Fruit fly (Drosophila melanogaster) Kc167 (cell line): ENCODE measurements around the gene Ykt6.

Experiments used
- Myc ChIP-seq: fragments of >200 bp; optimal IDR thresholded peaks from 2 replicates; lab custom pipeline; 2017; ENCODE audit warnings: missing external identifiers
- h ChIP-seq: fragments of >200 bp; optimal IDR thresholded peaks from 3 replicates; lab custom pipeline; 2018; ENCODE audit warnings: missing external identifiers
- insv ChIP-seq: fragments of >200 bp; optimal IDR thresholded peaks from 3 replicates; lab custom pipeline; 2018; ENCODE audit warnings: missing external identifiers
- psq ChIP-seq: fragments of >200 bp; optimal IDR thresholded peaks from 2 replicates; lab custom pipeline; 2017; ENCODE audit warnings: missing external identifiers

DNA sequence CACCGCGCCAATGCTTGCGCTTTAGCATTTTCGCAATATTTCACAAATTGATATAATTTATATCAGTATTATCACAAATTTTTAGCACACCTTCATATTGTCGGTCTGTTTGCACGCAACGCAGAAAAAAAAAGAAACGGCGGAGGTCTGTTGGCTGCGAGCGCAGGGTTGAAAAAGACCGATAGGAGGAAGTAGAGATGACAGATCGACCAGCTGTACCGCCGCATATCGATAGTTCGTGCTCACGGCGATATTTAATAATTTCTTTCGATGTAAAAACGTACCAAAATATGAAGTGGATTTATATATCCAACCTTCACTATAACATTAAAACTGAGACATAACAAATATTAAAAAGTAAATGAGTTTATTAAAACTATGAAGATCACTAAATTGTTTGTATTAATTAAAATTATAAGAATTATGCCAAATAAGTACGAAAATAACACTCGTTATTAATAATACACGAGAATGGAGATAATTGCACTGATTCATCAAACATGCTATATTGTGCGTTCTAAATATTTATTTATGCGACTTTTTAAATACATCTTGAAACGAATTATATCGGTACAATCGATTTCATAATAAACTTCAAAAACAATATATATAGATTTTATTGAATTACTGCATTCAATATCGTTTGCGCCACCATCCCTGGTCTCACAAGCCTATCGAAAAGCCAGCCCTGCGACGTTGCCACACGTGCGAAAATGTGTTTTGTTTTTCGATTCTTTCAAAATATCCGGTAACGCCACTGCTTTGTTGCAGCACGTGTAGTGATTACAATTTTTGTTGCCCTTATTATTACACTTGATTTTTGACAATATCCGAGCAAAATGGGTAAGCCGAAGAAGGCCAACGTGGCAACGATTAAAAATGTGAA, 18.8 kb upstream of the Ykt6 start, which contains the start of the genes RpS6 and bys:
- TF ChIP-seq psq (lab: Kevin White, UChicago) (no peak), insv (lab: Kevin White, UChicago) (no peak), h (lab: Kevin White, UChicago) (no peak), Myc (lab: Kevin White, UChicago) (no peak)
